Fruit fly (Drosophila melanogaster): ENCODE results near the gene Pdha.

Pdha gene

DNA sequence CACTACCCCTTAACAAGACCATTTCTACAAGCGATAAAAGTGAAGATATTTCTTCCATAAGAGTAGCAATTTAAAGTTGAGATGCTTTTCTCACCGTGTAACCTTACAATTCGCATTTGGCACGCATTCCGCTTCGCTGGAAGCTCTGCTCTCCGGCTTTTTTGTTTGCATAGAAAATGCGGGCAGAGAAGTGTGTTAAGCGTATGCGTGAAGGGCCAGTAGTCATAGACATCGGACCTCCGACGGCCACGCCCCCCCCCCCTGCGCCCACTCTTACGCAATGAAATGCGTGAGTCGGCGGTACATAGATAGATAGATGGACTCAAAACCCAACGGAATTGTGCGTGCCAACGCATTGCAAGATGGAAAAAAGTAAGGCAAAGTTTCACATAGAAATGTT, 32.6 kb upstream of the Pdha start (continued):
- TF ChIP-seq tll (GFP tag; optimal IDR thresholded peaks at IDR 0.05): no peak
- TF ChIP-seq inv (GFP tag; IDR thresholded peaks at IDR 0.05; ENCODE audit: partially characterized antibody): no peak
- TF ChIP-seq tup (GFP tag; optimal IDR thresholded peaks at IDR 0.05): no peak
- no peak for TF ChIP-seq CG13123 (GFP tag; optimal IDR thresholded peaks at IDR 0.05)
- TF ChIP-seq CG8089 (GFP tag; optimal IDR thresholded peaks at IDR 0.05): no peak
- no peak for TF ChIP-seq exex (tag; optimal IDR thresholded peaks at IDR 0.05)
- TF ChIP-seq Antp (GFP tag; optimal IDR thresholded peaks at IDR 0.05): peak; percentile 1
- no peak for TF ChIP-seq Lhr (GFP tag; optimal IDR thresholded peaks at IDR 0.05)
- TF ChIP-seq Ravus (GFP tag; IDR thresholded peaks at IDR 0.05): no peak
- TF ChIP-seq CG15073 (GFP tag; optimal IDR thresholded peaks at IDR 0.05): no peak
- no peak for TF ChIP-seq CG16813 (GFP tag; IDR thresholded peaks at IDR 0.05; ENCODE audit: partially characterized antibody)
- no peak for TF ChIP-seq hkb (optimal IDR thresholded peaks at IDR 0.05)
- TF ChIP-seq hkb (GFP tag; IDR thresholded peaks at IDR 0.05): 0 out of 2 replicates have a peak, but pooled peaks have one; percentile 22
- TF ChIP-seq MESR4 (GFP tag; optimal IDR thresholded peaks at IDR 0.05): no peak
- TF ChIP-seq gem (tag; optimal IDR thresholded peaks at IDR 0.05): no peak
- TF ChIP-seq CG7372 (GFP tag; IDR thresholded peaks at IDR 0.05): no peak
- TF ChIP-seq scrt (GFP tag; optimal IDR thresholded peaks at IDR 0.05): no peak
- no peak for TF ChIP-seq chn (GFP tag; optimal IDR thresholded peaks at IDR 0.05)
- TF ChIP-seq CG4617 (GFP tag; optimal IDR thresholded peaks at IDR 0.05; ENCODE audit: borderline replicate concordance): no peak
- TF ChIP-seq crol (GFP tag; IDR thresholded peaks at IDR 0.05): peak; percentile 71
- no peak for TF ChIP-seq CG10654 (GFP tag; optimal IDR thresholded peaks at IDR 0.05)
- no peak for TF ChIP-seq Hmr (GFP tag; optimal IDR thresholded peaks at IDR 0.05)
- peak; percentile 30; the same call in 1 of the 2 replicates for TF ChIP-seq Rfx (GFP tag; IDR thresholded peaks at IDR 0.05)
- no peak for TF ChIP-seq Sin3A (optimal IDR thresholded peaks at IDR 0.05)
- TF ChIP-seq CG16863 (GFP tag; optimal IDR thresholded peaks at IDR 0.05): no peak
- no peak for TF ChIP-seq C15 (GFP tag; IDR thresholded peaks at IDR 0.05)
- TF ChIP-seq B-H2 (GFP tag; optimal IDR thresholded peaks at IDR 0.05): no peak
- TF ChIP-seq Side (GFP tag; optimal IDR thresholded peaks at IDR 0.05): no peak
- TF ChIP-seq CG7556 (GFP tag; optimal IDR thresholded peaks at IDR 0.05): no peak
- no peak for TF ChIP-seq slou (GFP tag; optimal IDR thresholded peaks at IDR 0.05)
- TF ChIP-seq Sry-δ (GFP tag; optimal IDR thresholded peaks at IDR 0.05): no peak
- no peak for TF ChIP-seq vfl (GFP tag; optimal IDR thresholded peaks at IDR 0.05)
- TF ChIP-seq stwl (tag; optimal IDR thresholded peaks at IDR 0.05): no peak
- TF ChIP-seq CG1832 (GFP tag; optimal IDR thresholded peaks at IDR 0.05): no peak
- TF ChIP-seq CG2889 (GFP tag; IDR thresholded peaks at IDR 0.05): no peak
- TF ChIP-seq CG17361 (GFP tag; IDR thresholded peaks at IDR 0.05): no peak
- TF ChIP-seq lola (GFP tag; optimal IDR thresholded peaks at IDR 0.05): no peak
- TF ChIP-seq CG7271 (tag; optimal IDR thresholded peaks at IDR 0.05): no peak
- TF ChIP-seq CG6254 (GFP tag; optimal IDR thresholded peaks at IDR 0.05): no peak
- TF ChIP-seq GATAe (GFP tag; conservative IDR thresholded peaks at IDR 0.05): no peak
- peak; percentile 68 for TF ChIP-seq sd (tag; optimal IDR thresholded peaks at IDR 0.05)
- no peak for TF ChIP-seq CG11456 (GFP tag; IDR thresholded peaks at IDR 0.05)
- TF ChIP-seq HLH54F (GFP tag; optimal IDR thresholded peaks at IDR 0.05): no peak
- TF ChIP-seq CG12071 (GFP tag; optimal IDR thresholded peaks at IDR 0.05): no peak
- TF ChIP-seq CG9932 (GFP tag; IDR thresholded peaks at IDR 0.05): 0 out of 2 replicates have a peak, but pooled peaks have one; percentile 13
- no peak for TF ChIP-seq vvl (GFP tag; IDR thresholded peaks at IDR 0.05)
- TF ChIP-seq Dek (tag; optimal IDR thresholded peaks at IDR 0.05): no peak
- no peak for TF ChIP-seq Mad (GFP tag; optimal IDR thresholded peaks at IDR 0.05)
- peak; percentile 1 for TF ChIP-seq gro (GFP tag; optimal IDR thresholded peaks at IDR 0.05)
- no peak for TF ChIP-seq onecut (GFP tag; IDR thresholded peaks at IDR 0.05)
- TF ChIP-seq CG31365 (tag; optimal IDR thresholded peaks at IDR 0.05): no peak
- TF ChIP-seq lbe (GFP tag; optimal IDR thresholded peaks at IDR 0.05): no peak
